Worm (Caenorhabditis elegans): ENCODE results near the gene nhr-232.

ce11 chrV:10275619-10276018, 19.6 kb downstream of the nhr-232 start, which contains the start of gene Y22F5A.11:
- no peak for TF ChIP-seq W03F9.2 (tag; optimal IDR thresholded peaks at IDR 0.05)
- no peak for TF ChIP-seq him-1 (tag; optimal IDR thresholded peaks at IDR 0.05)
